Worm (Caenorhabditis elegans): Measurements from ENCODE around the gene ZK616.1.

ZK616.1 gene

DNA sequence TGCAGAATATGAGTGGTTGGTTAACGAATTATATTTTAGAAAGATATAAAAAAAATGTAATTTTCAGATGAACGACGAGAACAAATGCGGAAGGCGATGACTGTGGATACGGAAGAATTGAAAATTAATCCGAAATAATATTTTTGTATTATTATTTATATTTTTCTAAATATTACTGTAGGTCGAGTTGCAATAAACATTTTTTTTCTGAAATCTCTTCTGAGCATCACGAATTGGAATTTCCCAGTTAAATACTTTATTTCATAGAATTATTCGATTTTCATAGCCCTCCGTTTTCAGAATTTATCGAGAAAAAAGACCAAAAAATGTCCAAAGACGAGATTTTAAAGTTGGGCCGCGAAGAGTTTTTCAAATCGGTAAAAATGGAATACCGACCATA, 3.2 kb upstream of the ZK616.1 start, which contains the start of gene ZK616.2:
Gene ZK616.2 (plus strand): TSS at position 301 of the 400 bp plus-strand sequence.
- no peak for TF ChIP-seq ceh-63 (GFP tag; optimal IDR thresholded peaks at IDR 0.05)
- TF ChIP-seq egl-13 (tag; optimal IDR thresholded peaks at IDR 0.05): no peak
- TF ChIP-seq nhr-11 (tag; optimal IDR thresholded peaks at IDR 0.05): no peak
- no peak for TF ChIP-seq ces-1 (GFP tag; optimal IDR thresholded peaks at IDR 0.05)
- no peak for TF ChIP-seq ceh-82 (tag; optimal IDR thresholded peaks at IDR 0.05)
- no peak for TF ChIP-seq ama-1 (optimal IDR thresholded peaks at IDR 0.05)
- no peak for TF ChIP-seq nhr-47 (tag; optimal IDR thresholded peaks at IDR 0.05)
- TF ChIP-seq ceh-88 (GFP tag; IDR thresholded peaks at IDR 0.05): no peak
- TF ChIP-seq pax-3 (tag; optimal IDR thresholded peaks at IDR 0.05): no peak
- no peak for TF ChIP-seq mef-2 (tag; optimal IDR thresholded peaks at IDR 0.05)
- TF ChIP-seq Y116A8C.19 (tag; optimal IDR thresholded peaks at IDR 0.05; ENCODE audit: borderline replicate concordance): no peak
- no peak for TF ChIP-seq fkh-8 (tag; optimal IDR thresholded peaks at IDR 0.05)
- TF ChIP-seq nhr-76 (tag; optimal IDR thresholded peaks at IDR 0.05): no peak
- TF ChIP-seq efl-3 (GFP tag; optimal IDR thresholded peaks at IDR 0.05): no peak
- TF ChIP-seq unc-62 (GFP tag; optimal IDR thresholded peaks at IDR 0.05): no peak

- no peak for TF ChIP-seq C16A3.4 (tag; optimal IDR thresholded peaks at IDR 0.05)
- no peak for TF ChIP-seq egl-13 (tag; optimal IDR thresholded peaks at IDR 0.05)
- no peak for TF ChIP-seq nhr-12 (tag; optimal IDR thresholded peaks at IDR 0.05)
- TF ChIP-seq aly-2 (tag; optimal IDR thresholded peaks at IDR 0.05): no peak
- no peak for TF ChIP-seq Y116A8C.19 (tag; optimal IDR thresholded peaks at IDR 0.05; ENCODE audit: borderline replicate concordance)
- no peak for TF ChIP-seq ceh-63 (GFP tag; optimal IDR thresholded peaks at IDR 0.05)
- TF ChIP-seq unc-30 (tag; optimal IDR thresholded peaks at IDR 0.05): no peak
- TF ChIP-seq ces-1 (GFP tag; optimal IDR thresholded peaks at IDR 0.05): no peak
- no peak for TF ChIP-seq nhr-90 (tag; optimal IDR thresholded peaks at IDR 0.05; ENCODE audit: poor library complexity)
- TF ChIP-seq fkh-8 (tag; optimal IDR thresholded peaks at IDR 0.05): no peak
- TF ChIP-seq ceh-90 (tag; optimal IDR thresholded peaks at IDR 0.05): no peak
- no peak for TF ChIP-seq nhr-85 (tag)
These were observed 4.6 kb downstream of the ZK616.1 start, which contains the start of gene ZK616.61 for ce11 chrIV:5405345-5405744. Gene ZK616.61, plus strand, starts transcription at chrIV:5405645.

DNA sequence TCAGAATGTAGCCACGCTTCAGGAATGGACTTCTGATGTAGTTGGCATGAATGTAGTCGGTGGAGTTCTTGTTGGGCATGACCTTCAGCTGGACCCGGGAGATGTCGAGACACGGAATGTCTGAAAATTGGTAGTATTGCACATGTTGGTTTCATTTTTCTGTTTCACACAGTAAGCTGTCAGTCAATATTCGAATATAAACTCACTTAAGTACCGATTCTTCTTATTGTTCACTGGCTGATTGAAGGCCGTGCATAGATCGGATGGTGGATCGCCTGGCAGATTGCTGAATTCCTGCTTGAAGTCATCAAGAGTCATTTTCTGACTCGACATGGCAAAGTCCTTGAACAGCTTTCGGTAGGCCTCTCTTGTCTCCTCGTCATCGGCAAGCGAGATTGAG, 8.4 kb downstream of the ZK616.1 start:
- no peak for TF ChIP-seq lin-14 (GFP tag; optimal IDR thresholded peaks at IDR 0.05)
- TF ChIP-seq unc-130 (tag; optimal IDR thresholded peaks at IDR 0.05): no peak
- no peak for TF ChIP-seq nhr-85 (tag)
- TF ChIP-seq ceh-63 (GFP tag; optimal IDR thresholded peaks at IDR 0.05): no peak
- TF ChIP-seq C04F5.9 (tag; optimal IDR thresholded peaks at IDR 0.05): no peak
- no peak for TF ChIP-seq hlh-4 (tag; optimal IDR thresholded peaks at IDR 0.05)
- TF ChIP-seq unc-98 (GFP tag; IDR thresholded peaks at IDR 0.05): no peak
- TF ChIP-seq sup-37 (GFP tag; optimal IDR thresholded peaks at IDR 0.05): no peak
- no peak for TF ChIP-seq nhr-84 (tag; optimal IDR thresholded peaks at IDR 0.05)
- no peak for TF ChIP-seq ets-5 (GFP tag; IDR thresholded peaks at IDR 0.05)
- TF ChIP-seq F16B12.6 (tag; optimal IDR thresholded peaks at IDR 0.05): no peak
- no peak for TF ChIP-seq fkh-4 (tag; optimal IDR thresholded peaks at IDR 0.05; ENCODE audit: borderline replicate concordance)
- TF ChIP-seq ztf-11 (tag; optimal IDR thresholded peaks at IDR 0.05): no peak
- TF ChIP-seq lin-15B (tag; optimal IDR thresholded peaks at IDR 0.05): no peak
- TF ChIP-seq efl-3 (GFP tag; optimal IDR thresholded peaks at IDR 0.05): no peak

DNA sequence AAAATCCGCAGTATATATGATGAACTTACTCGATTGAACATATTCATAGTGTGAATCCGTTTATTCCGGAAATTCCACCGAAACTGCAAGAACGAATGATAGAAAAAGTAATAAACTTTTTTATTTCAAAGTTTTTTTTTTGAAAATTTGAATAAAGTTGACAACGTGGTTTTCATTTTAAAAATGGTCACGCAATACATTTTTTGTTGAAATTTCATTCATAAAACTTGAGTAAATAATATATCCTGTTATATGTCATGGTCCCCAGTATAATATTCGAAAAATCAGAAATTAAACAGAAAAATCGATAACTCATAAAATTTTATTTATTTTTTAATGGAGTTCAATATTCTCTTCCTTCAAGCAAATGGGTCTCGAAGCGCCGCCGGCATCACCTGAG, 10.4 kb downstream of the ZK616.1 start, which contains the start of gene ZK616.65:
Gene ZK616.65 (minus strand): TSS at position 101 of the 400 bp plus-strand sequence.
- TF ChIP-seq unc-130 (tag; optimal IDR thresholded peaks at IDR 0.05) (no peak), egl-13 (tag; optimal IDR thresholded peaks at IDR 0.05) (no peak), C34B4.2 (tag; optimal IDR thresholded peaks at IDR 0.05) (no peak), efl-1 (optimal IDR thresholded peaks at IDR 0.05) (no peak), efl-1 (GFP tag; optimal IDR thresholded peaks at IDR 0.05 in 1 of 2) (no peak), tbx-2 (tag; optimal IDR thresholded peaks at IDR 0.05) (no peak), snpc-4 (tag; optimal IDR thresholded peaks at IDR 0.05) (no peak), nhr-90 (tag; optimal IDR thresholded peaks at IDR 0.05; ENCODE audit: poor library complexity) (no peak), sptf-1 (tag; optimal IDR thresholded peaks at IDR 0.05) (no peak), mab-9 (GFP tag; IDR thresholded peaks at IDR 0.05) (no peak), fos-1 (tag; optimal IDR thresholded peaks at IDR 0.05) (no peak), zip-4 (GFP tag; optimal IDR thresholded peaks at IDR 0.05) (no peak), blmp-1 (tag; optimal IDR thresholded peaks at IDR 0.05) (no peak), fkh-8 (tag; optimal IDR thresholded peaks at IDR 0.05) (no peak), lsy-2 (tag; optimal IDR thresholded peaks at IDR 0.05) (no peak), unc-62 (GFP tag; optimal IDR thresholded peaks at IDR 0.05) (no peak), skn-1 (tag; optimal IDR thresholded peaks at IDR 0.05) (no peak)

Data from whole organism, L1 larva.